Worm (Caenorhabditis elegans) whole organism, L3 larva: ENCODE data around the gene atln-2.

Experiments used
- lin-15B ChIP-seq: fragments of 150-350 bp; optimal IDR thresholded peaks from 2 replicates; lab custom pipeline; 2014; ENCODE audit warnings: missing biosample characterization, missing genetic modification characterization
- unc-39 ChIP-seq: sonication (generic microtip); optimal IDR thresholded peaks from 4 replicates; lab custom pipeline; 2017; ENCODE audit warnings: missing biosample characterization, missing genetic modification characterization

ce11 chrIV:14960061-14960460 is 21.4 kb upstream of the atln-2 start:
- TF ChIP-seq lin-15B, result no peak
- no peak for TF ChIP-seq unc-39 (tag; lab: Kevin White, UChicago)
